Worm (Caenorhabditis elegans) whole organism, L3 larva: Measurements from ENCODE around the gene fbxa-135.

ENCODE experiments used
- R02D3.7 ChIP-seq: fragments of 150-350 bp; optimal IDR thresholded peaks from 2 replicates; lab custom pipeline; 2014; ENCODE audit warnings: missing biosample characterization, missing genetic modification characterization
- aly-2 ChIP-seq: fragments of 150-350 bp; optimal IDR thresholded peaks from 2 replicates; lab custom pipeline; 2014; ENCODE audit warnings: missing biosample characterization, missing genetic modification characterization
- ceh-16 ChIP-seq: sonication (generic microtip); optimal IDR thresholded peaks from 2 replicates; lab custom pipeline; 2017; ENCODE audit warnings: missing biosample characterization, missing genetic modification characterization
- ceh-82 ChIP-seq: fragments of 150-350 bp; optimal IDR thresholded peaks from 2 replicates; lab custom pipeline; 2014; ENCODE audit warnings: missing biosample characterization, missing genetic modification characterization
- ceh-9 ChIP-seq: sonication (generic microtip); optimal IDR thresholded peaks from 2 replicates; lab custom pipeline; 2018; ENCODE audit warnings: missing biosample characterization, missing genetic modification characterization
- daf-12 ChIP-seq: fragments of 150-350 bp; optimal IDR thresholded peaks from 2 replicates; lab custom pipeline; 2014; ENCODE audit warnings: missing biosample characterization, missing genetic modification reagents, missing genetic modification characterization
- egl-27 ChIP-seq: sonication (generic microtip); optimal IDR thresholded peaks from 4 replicates; lab custom pipeline; 2017; ENCODE audit warnings: missing biosample characterization, missing genetic modification reagents, missing genetic modification characterization
- elt-1 ChIP-seq: fragments of 150-350 bp; optimal IDR thresholded peaks from 2 replicates; lab custom pipeline; 2014; ENCODE audit warnings: missing biosample characterization, missing genetic modification characterization
- elt-2 ChIP-seq: sonication (generic microtip); optimal IDR thresholded peaks from 2 replicates; lab custom pipeline; 2016; ENCODE audit warnings: missing genetic modification reagents, mild to moderate bottlenecking, missing genetic modification characterization, missing compliant biosample characterization
- fkh-10 ChIP-seq: sonication (generic microtip); optimal IDR thresholded peaks from 2 replicates; lab custom pipeline; 2017; ENCODE audit warnings: missing biosample characterization, missing genetic modification reagents, missing genetic modification characterization
- fkh-2 ChIP-seq: fragments of 150-350 bp; optimal IDR thresholded peaks from 2 replicates; lab custom pipeline; 2014; ENCODE audit warnings: missing biosample characterization, missing genetic modification reagents, missing genetic modification characterization
- fos-1 ChIP-seq: fragments of 150-350 bp; optimal IDR thresholded peaks from 2 replicates; lab custom pipeline; 2014; ENCODE audit warnings: missing biosample characterization, missing genetic modification characterization
- hmg-11 ChIP-seq: sonication (generic microtip); optimal IDR thresholded peaks from 2 replicates; lab custom pipeline; 2016; ENCODE audit warnings: missing genetic modification characterization, missing compliant biosample characterization
- lin-15B ChIP-seq: fragments of 150-350 bp; optimal IDR thresholded peaks from 2 replicates; lab custom pipeline; 2014; ENCODE audit warnings: missing biosample characterization, missing genetic modification characterization
- lin-39 ChIP-seq: fragments of 150-350 bp; optimal IDR thresholded peaks from 2 replicates; lab custom pipeline; 2018; ENCODE audit warnings: missing biosample characterization, missing genetic modification reagents, missing genetic modification characterization
- lsy-12 ChIP-seq: sonication (generic microtip); optimal IDR thresholded peaks from 2 replicates; lab custom pipeline; 2016; ENCODE audit warnings: mild to moderate bottlenecking, missing genetic modification characterization, missing compliant biosample characterization
- mdl-1 ChIP-seq: fragments of 150-350 bp; optimal IDR thresholded peaks from 2 replicates; lab custom pipeline; 2014; ENCODE audit warnings: missing biosample characterization, missing genetic modification characterization
- mml-1 ChIP-seq: fragments of 150-350 bp; sonication (generic microtip); optimal IDR thresholded peaks from 3 replicates; lab custom pipeline; 2014; ENCODE audit warnings: missing biosample characterization, missing genetic modification characterization
- nhr-11 ChIP-seq: fragments of 150-350 bp; optimal IDR thresholded peaks from 2 replicates; lab custom pipeline; 2014; ENCODE audit warnings: missing biosample characterization, missing genetic modification characterization
- nhr-12 ChIP-seq: fragments of 150-350 bp; optimal IDR thresholded peaks from 2 replicates; lab custom pipeline; 2014; ENCODE audit warnings: missing biosample characterization, missing genetic modification characterization
- nhr-23 ChIP-seq: fragments of 150-350 bp; optimal IDR thresholded peaks from 2 replicates; lab custom pipeline; 2014; ENCODE audit warnings: missing biosample characterization, missing genetic modification reagents, missing genetic modification characterization
- nhr-237 ChIP-seq: fragments of 150-350 bp; optimal IDR thresholded peaks from 2 replicates; lab custom pipeline; 2014; ENCODE audit warnings: missing biosample characterization, missing genetic modification characterization
- nhr-25 ChIP-seq: sonication (generic microtip); optimal IDR thresholded peaks from 2 replicates; lab custom pipeline; 2017; ENCODE audit warnings: missing biosample characterization, missing genetic modification characterization
- nhr-28 ChIP-seq: fragments of 150-350 bp; optimal IDR thresholded peaks from 2 replicates; lab custom pipeline; 2014; ENCODE audit warnings: missing biosample characterization, missing genetic modification characterization
- nhr-43 ChIP-seq: sonication (generic microtip); optimal IDR thresholded peaks from 2 replicates; lab custom pipeline; 2016; ENCODE audit warnings: mild to moderate bottlenecking, missing genetic modification characterization, missing compliant biosample characterization; ENCODE audit not compliant: poor library complexity, severe bottlenecking
- nhr-67 ChIP-seq: fragments of 150-350 bp; optimal IDR thresholded peaks from 2 replicates; lab custom pipeline; 2014; ENCODE audit warnings: missing biosample characterization, missing genetic modification characterization
- nhr-76 ChIP-seq: fragments of 150-350 bp; sonication (generic microtip); optimal IDR thresholded peaks from 5 replicates; lab custom pipeline; 2014; ENCODE audit warnings: missing biosample characterization, missing genetic modification characterization
- nhr-77 ChIP-seq: fragments of 150-350 bp; optimal IDR thresholded peaks from 2 replicates; lab custom pipeline; 2014; ENCODE audit warnings: missing biosample characterization, missing genetic modification characterization
- pha-4 ChIP-seq: fragments of 150-350 bp; optimal IDR thresholded peaks from 2 replicates; lab custom pipeline; 2014; ENCODE audit warnings: missing biosample characterization, missing genetic modification reagents, missing genetic modification characterization
- pqm-1 ChIP-seq: fragments of 150-350 bp; optimal IDR thresholded peaks from 2 replicates; lab custom pipeline; 2017; ENCODE audit warnings: missing biosample characterization, missing genetic modification characterization, inconsistent platforms
- sea-2 ChIP-seq: fragments of 150-350 bp; sonication (generic microtip); optimal IDR thresholded peaks from 4 replicates; lab custom pipeline; 2014; ENCODE audit warnings: missing biosample characterization, missing genetic modification reagents, missing genetic modification characterization
- snpc-4 ChIP-seq: fragments of 150-350 bp; optimal IDR thresholded peaks from 2 replicates; lab custom pipeline; 2014; ENCODE audit warnings: missing biosample characterization, missing genetic modification characterization
- unc-62 ChIP-seq: fragments of 150-350 bp; sonication (generic microtip); optimal IDR thresholded peaks from 4 replicates; lab custom pipeline; 2014; ENCODE audit warnings: missing biosample characterization, missing genetic modification reagents, missing genetic modification characterization
- zag-1 ChIP-seq: fragments of 150-350 bp; optimal IDR thresholded peaks from 2 replicates; lab custom pipeline; 2014; ENCODE audit warnings: missing biosample characterization, missing genetic modification characterization

The fbxa-135 gene

ce11 chrV:15376223-15376622, 25.8 kb upstream of the fbxa-135 start, which contains the start of gene srh-52:
Gene srh-52, minus strand, starts transcription at chrV:15376323.
- TF ChIP-seq ceh-16 (no peak), elt-1 (tag; lab: Kevin White, UChicago) (no peak), lin-15B (tag; lab: Kevin White, UChicago) (no peak), aly-2 (no peak), snpc-4 (tag; lab: Kevin White, UChicago) (no peak)

DNA sequence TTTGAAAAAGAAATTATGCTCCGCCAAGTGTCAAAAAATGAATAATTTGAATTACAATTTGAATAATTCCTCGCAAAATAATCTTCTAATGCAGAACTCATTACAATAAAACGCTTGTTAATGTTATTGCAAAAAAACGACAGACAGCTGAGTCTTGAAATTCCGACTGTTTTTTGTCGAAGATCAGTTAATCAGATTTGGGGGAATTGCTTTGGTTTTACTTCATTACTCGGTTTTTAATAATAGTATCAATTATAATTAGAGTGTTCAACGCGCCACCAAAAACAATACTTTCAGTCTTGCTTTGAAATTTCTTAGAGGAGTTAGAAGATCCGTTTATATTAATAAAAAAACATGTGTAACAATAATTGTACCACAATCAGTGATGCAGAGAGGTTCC, 24.2 kb upstream of the fbxa-135 start, which contains the start of gene srh-122:
Gene srh-122, minus strand, starts transcription at position 101 of the 400 bp plus-strand sequence.
- TF ChIP-seq nhr-28 (tag; lab: Kevin White, UChicago) (no peak), ceh-9 (tag; lab: Kevin White, UChicago) (no peak), nhr-25 (tag; lab: Kevin White, UChicago) (no peak), aly-2 (no peak), lin-15B (tag; lab: Kevin White, UChicago) (no peak), pha-4 (tag; lab: Kevin White, UChicago) (no peak), nhr-237 (tag; lab: Kevin White, UChicago) (no peak), hmg-11 (tag; lab: Kevin White, UChicago) (no peak), elt-2 (tag; lab: Kevin White, UChicago) (no peak), lsy-12 (no peak), fos-1 (tag; lab: Kevin White, UChicago) (no peak), egl-27 (tag; lab: Kevin White, UChicago) (no peak)

- TF ChIP-seq nhr-77 (tag; lab: Kevin White, UChicago) = no peak
- TF ChIP-seq nhr-12 (tag; lab: Kevin White, UChicago) = no peak
- TF ChIP-seq lin-15B (tag; lab: Kevin White, UChicago) = no peak
- TF ChIP-seq nhr-23 = no peak
- no peak for TF ChIP-seq sea-2 (GFP tag; lab: Kevin White, UChicago)
- TF ChIP-seq nhr-76 = no peak
- no peak for TF ChIP-seq unc-62 (GFP tag; lab: Kevin White, UChicago)
These were observed 22.2 kb upstream of the fbxa-135 start, which contains the start of gene srh-251 for ce11 chrV:15379817-15380216. Gene srh-251, minus strand, starts transcription at chrV:15379917.

- TF ChIP-seq mml-1 (tag; lab: Kevin White, UChicago) (no peak), aly-2 (no peak), lin-15B (tag; lab: Kevin White, UChicago) (no peak), lsy-12 (no peak), fos-1 (tag; lab: Kevin White, UChicago) (no peak), nhr-67 (tag; lab: Kevin White, UChicago) (no peak)
These were observed 21.2 kb upstream of the fbxa-135 start, which contains the start of gene dhs-23 for ce11 chrV:15380857-15381256. Gene dhs-23, plus strand, starts transcription at chrV:15381219.

ce11 chrV:15383739-15384138, 18.3 kb upstream of the fbxa-135 start, which contains the start of gene str-88:
Gene str-88, minus strand, starts transcription at chrV:15383839.
- no peak for TF ChIP-seq nhr-25 (tag; lab: Kevin White, UChicago)
- no peak for TF ChIP-seq zag-1 (tag; lab: Kevin White, UChicago)
- TF ChIP-seq nhr-77 (tag; lab: Kevin White, UChicago) = no peak
- no peak for TF ChIP-seq mdl-1
- no peak for TF ChIP-seq nhr-23
- no peak for TF ChIP-seq lin-39 (tag; lab: Kevin White, UChicago)
- no peak for TF ChIP-seq daf-12
- no peak for TF ChIP-seq elt-2 (tag; lab: Kevin White, UChicago)
- TF ChIP-seq lsy-12 = no peak
- TF ChIP-seq fkh-10 (GFP tag; lab: Kevin White, UChicago) = no peak
- no peak for TF ChIP-seq nhr-11 (tag; lab: Kevin White, UChicago)
- TF ChIP-seq nhr-43 (tag; lab: Kevin White, UChicago) = no peak
- TF ChIP-seq fkh-2 (tag; lab: Kevin White, UChicago) = no peak
- TF ChIP-seq ceh-16 = no peak
- no peak for TF ChIP-seq sea-2 (GFP tag; lab: Kevin White, UChicago)
- no peak for TF ChIP-seq nhr-76
- no peak for TF ChIP-seq fos-1 (tag; lab: Kevin White, UChicago)

ce11 chrV:15384733-15385132, 17.3 kb upstream of the fbxa-135 start, which contains the start of gene str-102:
Gene str-102, plus strand, starts transcription at chrV:15385033.
- no peak for TF ChIP-seq ceh-16
- TF ChIP-seq pqm-1 (tag; lab: Kevin White, UChicago) = no peak
- TF ChIP-seq mdl-1 = no peak
- no peak for TF ChIP-seq R02D3.7 (tag; lab: Kevin White, UChicago)
- TF ChIP-seq unc-62 (GFP tag; lab: Kevin White, UChicago) = no peak
- no peak for TF ChIP-seq lin-15B (tag; lab: Kevin White, UChicago)
- no peak for TF ChIP-seq fkh-10 (GFP tag; lab: Kevin White, UChicago)
- no peak for TF ChIP-seq nhr-12 (tag; lab: Kevin White, UChicago)
- TF ChIP-seq nhr-25 (tag; lab: Kevin White, UChicago) = no peak
- TF ChIP-seq ceh-82 (tag; lab: Kevin White, UChicago) = no peak
- TF ChIP-seq egl-27 (tag; lab: Kevin White, UChicago) = no peak
- TF ChIP-seq mml-1 (tag; lab: Kevin White, UChicago) = no peak
- TF ChIP-seq snpc-4 (tag; lab: Kevin White, UChicago) = no peak
- no peak for TF ChIP-seq sea-2 (GFP tag; lab: Kevin White, UChicago)
- TF ChIP-seq elt-2 (tag; lab: Kevin White, UChicago) = no peak
- TF ChIP-seq nhr-77 (tag; lab: Kevin White, UChicago) = no peak
